Fruit fly (Drosophila melanogaster) whole organism: Measurements from ENCODE around the gene Trm7-32.

Experiments used
- CG8478 ChIP-seq: fragments of >200 bp; optimal IDR thresholded peaks from 2 replicates; lab custom pipeline; 2018; ENCODE audit warnings: inconsistent platforms
- Dll ChIP-seq: fragments of >200 bp; optimal IDR thresholded peaks from 2 replicates; lab custom pipeline; 2017
- pan ChIP-seq: fragments of >200 bp; optimal IDR thresholded peaks from 2 replicates; lab custom pipeline; 2017
- usp ChIP-seq: fragments of >200 bp; optimal IDR thresholded peaks from 2 replicates; lab custom pipeline; 2017; ENCODE audit warnings: missing biosample characterization, missing genetic modification characterization, mixed read lengths

DNA sequence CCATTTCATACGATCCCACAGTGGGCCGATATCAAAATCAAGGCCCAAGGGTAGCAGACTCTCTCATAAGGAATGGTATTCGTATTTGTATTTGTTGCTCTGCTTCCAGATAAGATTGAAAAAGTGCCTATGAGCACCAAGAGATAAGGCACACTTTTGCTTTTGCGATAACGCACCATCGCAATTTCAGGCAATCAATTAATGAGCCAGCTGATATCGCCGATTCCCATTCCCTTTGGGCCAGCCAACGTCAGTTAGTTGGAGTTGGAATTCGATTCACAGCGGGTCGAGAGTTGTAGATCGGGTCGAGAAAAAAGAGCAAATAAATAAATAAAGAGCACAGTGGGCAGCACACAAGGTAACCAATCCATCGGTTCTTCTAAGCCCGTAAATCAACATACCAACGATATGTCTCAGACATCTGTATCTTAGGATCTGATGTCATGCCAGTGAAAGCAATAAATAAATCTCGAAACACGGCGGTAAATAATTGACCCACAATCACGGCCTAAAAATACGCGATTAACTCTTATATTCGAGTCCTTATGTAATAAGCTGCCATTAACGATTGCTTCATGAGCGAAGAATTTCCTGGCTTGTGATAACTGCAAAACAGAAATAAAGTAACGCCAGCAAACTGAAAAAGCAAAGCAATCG is 32.3 kb upstream of the Trm7-32 start, which contains the start of gene CG8907:
- TF ChIP-seq CG8478 (lab: Kevin White, UChicago) (no peak), Dll (lab: Kevin White, UChicago) (no peak), pan (lab: Kevin White, UChicago) (no peak), usp (GFP tag; lab: Kevin White, UChicago) (no peak)
